Fruit fly (Drosophila melanogaster) S2 (cell line): Measurements from ENCODE around the gene CG14641.

Experiments
- CG8478 ChIP-seq: fragments of >200 bp; optimal IDR thresholded peaks from 2 replicates; lab custom pipeline; 2018
- CTCF ChIP-seq, 2 experiments: fragments of >200 bp; optimal IDR thresholded peaks; 2 replicates each; lab custom pipeline; 2018

dm6 chr3R:4242209-4242887 is 10.2 kb upstream of the CG14641 start, which contains the start of gene CG14642:
- no peak for TF ChIP-seq CTCF (optimal IDR thresholded peaks at IDR 0.05; lab: Kevin White, UChicago)
- no peak for TF ChIP-seq CG8478 (lab: Kevin White, UChicago)
